Worm (Caenorhabditis elegans) whole organism, midembryonic: ENCODE results near the gene Y75B7B.1.

Experiments
- T22C8.4 ChIP-seq: fragments of 200-800 bp; sonication (Bioruptor generic); IDR thresholded peaks from 2 replicates; pipeline ENCODE4 v1.3.6; 2022; ENCODE audit warnings: missing genetic modification characterization, missing compliant biosample characterization
- flt-1 ChIP-seq: fragments of 200-800 bp; sonication (Bioruptor generic); IDR thresholded peaks from 2 replicates; pipeline ENCODE4 v1.3.6; 2022; ENCODE audit warnings: missing genetic modification characterization, missing compliant biosample characterization
- ref-1 ChIP-seq: fragments of 200-800 bp; sonication (Bioruptor generic); conservative IDR thresholded peaks from 2 replicates; pipeline ENCODE4 v1.3.6; 2022; ENCODE audit warnings: missing genetic modification reagents, missing genetic modification characterization, missing compliant biosample characterization
- tab-1 ChIP-seq: fragments of 200-800 bp; sonication (Bioruptor generic); IDR thresholded peaks from 2 replicates; pipeline ENCODE4 v1.3.6; 2022; ENCODE audit warnings: missing genetic modification characterization, missing compliant biosample characterization
- ztf-29 ChIP-seq: fragments of 200-800 bp; sonication (Bioruptor generic); IDR thresholded peaks from 2 replicates; pipeline ENCODE4 v1.3.6; 2022; ENCODE audit warnings: missing genetic modification reagents, missing genetic modification characterization, missing compliant biosample characterization

- no peak for TF ChIP-seq flt-1 (GFP tag; lab: Robert Waterston, UW)
- no peak for TF ChIP-seq ztf-29
- no peak for TF ChIP-seq T22C8.4
- no peak for TF ChIP-seq ref-1 (GFP tag; lab: Robert Waterston, UW)
- no peak for TF ChIP-seq tab-1 (GFP tag; lab: Robert Waterston, UW)
These were observed 37.0 kb downstream of the Y75B7B.1 start for ce11 chrV:1307730-1308129.
